Worm (Caenorhabditis elegans) whole organism, L4 larva: ENCODE data around the gene F54D5.5.

Source experiments
- D1046.2 ChIP-seq: fragments of 200-800 bp; sonication (Bioruptor generic); IDR thresholded peaks from 2 replicates; pipeline ENCODE4 v1.3.6; 2022; ENCODE audit warnings: missing genetic modification characterization, missing compliant biosample characterization
- F10B5.3 ChIP-seq: sonication (generic microtip); optimal IDR thresholded peaks from 2 replicates; lab custom pipeline; 2016; ENCODE audit warnings: mild to moderate bottlenecking, missing genetic modification characterization, missing compliant biosample characterization
- F37D6.2 ChIP-seq: sonication (generic microtip); optimal IDR thresholded peaks from 2 replicates; lab custom pipeline; 2016; ENCODE audit warnings: mild to moderate bottlenecking, missing genetic modification characterization, missing compliant biosample characterization
- R02D3.7 ChIP-seq: fragments of 150-350 bp; sonication (generic microtip); optimal IDR thresholded peaks from 3 replicates; lab custom pipeline; 2014; ENCODE audit warnings: missing biosample characterization, missing genetic modification characterization
- T26A8.4 ChIP-seq: fragments of 200-800 bp; sonication (Bioruptor generic); IDR thresholded peaks from 2 replicates; pipeline ENCODE4 v1.3.6; 2022; ENCODE audit warnings: missing genetic modification characterization, missing compliant biosample characterization
- Y5F2A.4 ChIP-seq: fragments of 200-800 bp; sonication (Bioruptor generic); optimal IDR thresholded peaks from 2 replicates; lab custom pipeline; 2018; ENCODE audit warnings: mild to moderate bottlenecking, missing genetic modification characterization, missing compliant biosample characterization
- Y75B8A.6 ChIP-seq: fragments of 200-800 bp; sonication (Bioruptor generic); IDR thresholded peaks from 2 replicates; pipeline ENCODE4 v1.3.6; 2022; ENCODE audit warnings: missing genetic modification reagents, missing genetic modification characterization, missing compliant biosample characterization
- aly-2 ChIP-seq: sonication (generic microtip); optimal IDR thresholded peaks from 2 replicates; lab custom pipeline; 2018; ENCODE audit warnings: missing biosample characterization, missing genetic modification characterization
- arid-1 ChIP-seq: fragments of 200-800 bp; sonication (Bioruptor generic); conservative IDR thresholded peaks from 2 replicates; pipeline ENCODE4 v1.3.6; 2022; ENCODE audit warnings: missing genetic modification reagents, missing genetic modification characterization, missing compliant biosample characterization
- ceh-32 ChIP-seq: sonication (generic microtip); optimal IDR thresholded peaks from 2 replicates; lab custom pipeline; 2016; ENCODE audit warnings: mild to moderate bottlenecking, missing genetic modification characterization, missing compliant biosample characterization; ENCODE audit not compliant: poor library complexity
- ceh-44 ChIP-seq: fragments of 200-800 bp; sonication (Bioruptor generic); IDR thresholded peaks from 2 replicates; pipeline ENCODE4 v1.3.6; 2022; ENCODE audit warnings: missing genetic modification reagents, missing genetic modification characterization, missing compliant biosample characterization
- ceh-62 ChIP-seq: sonication (generic microtip); optimal IDR thresholded peaks from 2 replicates; lab custom pipeline; 2017; ENCODE audit warnings: missing biosample characterization, missing genetic modification characterization
- daf-19 ChIP-seq: fragments of 200-800 bp; sonication (Bioruptor generic); conservative IDR thresholded peaks from 2 replicates; pipeline ENCODE4 v1.3.6; 2022; ENCODE audit warnings: missing genetic modification characterization, missing compliant biosample characterization
- dmd-9 ChIP-seq: fragments of 200-800 bp; sonication (Bioruptor generic); IDR thresholded peaks from 2 replicates; pipeline ENCODE4 v1.3.6; 2022; ENCODE audit warnings: missing genetic modification reagents, missing genetic modification characterization, missing compliant biosample characterization
- dpl-1 ChIP-seq: fragments of 150-350 bp; optimal IDR thresholded peaks from 2 replicates; lab custom pipeline; 2014; ENCODE audit warnings: missing biosample characterization, missing genetic modification reagents, missing genetic modification characterization
- egl-27 ChIP-seq: sonication (generic microtip); optimal IDR thresholded peaks from 3 replicates; lab custom pipeline; 2017; ENCODE audit warnings: missing biosample characterization, missing genetic modification reagents, missing genetic modification characterization
- egl-43 ChIP-seq: fragments of 200-800 bp; sonication (Bioruptor generic); IDR thresholded peaks from 2 replicates; pipeline ENCODE4 v1.3.6; 2022; ENCODE audit warnings: missing genetic modification reagents, missing genetic modification characterization, missing compliant biosample characterization
- fkh-10 ChIP-seq: fragments of 150-350 bp; optimal IDR thresholded peaks from 2 replicates; lab custom pipeline; 2014; ENCODE audit warnings: missing biosample characterization, missing genetic modification reagents, missing genetic modification characterization
- hlh-11 ChIP-seq: fragments of 200-800 bp; sonication (Bioruptor generic); optimal IDR thresholded peaks from 2 replicates; lab custom pipeline; 2018; ENCODE audit warnings: mild to moderate bottlenecking, missing genetic modification characterization, missing compliant biosample characterization
- hmg-1.1 ChIP-seq: fragments of 200-800 bp; sonication (Bioruptor generic); IDR thresholded peaks from 2 replicates; pipeline ENCODE4 v1.3.6; 2022; ENCODE audit warnings: missing genetic modification reagents, missing genetic modification characterization, missing compliant biosample characterization
- lim-7 ChIP-seq: fragments of 200-800 bp; sonication (Bioruptor generic); IDR thresholded peaks from 2 replicates; pipeline ENCODE4 v1.3.6; 2022; ENCODE audit warnings: missing genetic modification characterization, missing compliant biosample characterization
- lin-15B ChIP-seq: fragments of 150-350 bp; sonication (generic microtip); optimal IDR thresholded peaks from 3 replicates; lab custom pipeline; 2014; ENCODE audit warnings: missing biosample characterization, missing genetic modification characterization
- madf-9 ChIP-seq: fragments of 200-800 bp; sonication (Bioruptor generic); conservative IDR thresholded peaks from 2 replicates; pipeline ENCODE4 v1.3.6; 2022; ENCODE audit warnings: missing genetic modification reagents, missing genetic modification characterization, missing compliant biosample characterization
- mdt-29 ChIP-seq: fragments of 200-800 bp; sonication (Bioruptor generic); IDR thresholded peaks from 2 replicates; pipeline ENCODE4 v1.3.6; 2022; ENCODE audit warnings: missing genetic modification reagents, missing genetic modification characterization, missing compliant biosample characterization
- mes-2 ChIP-seq: sonication (generic microtip); optimal IDR thresholded peaks from 2 replicates; lab custom pipeline; 2016; ENCODE audit warnings: missing genotype, mild to moderate bottlenecking, missing genetic modification characterization, missing compliant biosample characterization; ENCODE audit not compliant: poor library complexity, severe bottlenecking
- mxl-2 ChIP-seq: fragments of 200-800 bp; sonication (Bioruptor generic); conservative IDR thresholded peaks from 2 replicates; pipeline ENCODE4 v1.3.6; 2022; ENCODE audit warnings: missing genetic modification reagents, missing genetic modification characterization, missing compliant biosample characterization
- nhr-10 ChIP-seq: fragments of 150-350 bp; optimal IDR thresholded peaks from 2 replicates; lab custom pipeline; 2014; ENCODE audit warnings: missing biosample characterization, missing genetic modification characterization
- nhr-111 ChIP-seq: fragments of 200-800 bp; sonication (Bioruptor generic); optimal IDR thresholded peaks from 2 replicates; lab custom pipeline; 2018; ENCODE audit warnings: mild to moderate bottlenecking, missing genetic modification characterization, missing compliant biosample characterization
- nhr-41 ChIP-seq: fragments of 200-800 bp; sonication (Bioruptor generic); IDR thresholded peaks from 2 replicates; pipeline ENCODE4 v1.3.6; 2022; ENCODE audit warnings: missing genetic modification reagents, missing genetic modification characterization, missing compliant biosample characterization
- nhr-42 ChIP-seq: fragments of 200-800 bp; sonication (Bioruptor generic); IDR thresholded peaks from 2 replicates; pipeline ENCODE4 v1.3.6; 2022; ENCODE audit warnings: missing genetic modification characterization, missing compliant biosample characterization
- nhr-48 ChIP-seq: sonication (generic microtip); optimal IDR thresholded peaks from 2 replicates; lab custom pipeline; 2016; ENCODE audit warnings: mild to moderate bottlenecking, missing genetic modification characterization, missing compliant biosample characterization
- nhr-76 ChIP-seq: fragments of 150-350 bp; optimal IDR thresholded peaks from 2 replicates; lab custom pipeline; 2014; ENCODE audit warnings: missing biosample characterization, missing genetic modification characterization
- pqm-1 ChIP-seq: sonication (generic microtip); optimal IDR thresholded peaks from 2 replicates; lab custom pipeline; 2017; ENCODE audit warnings: missing biosample characterization, missing genetic modification characterization
- saeg-2 ChIP-seq: fragments of 200-800 bp; sonication (Bioruptor generic); IDR thresholded peaks from 2 replicates; pipeline ENCODE4 v1.3.6; 2022; ENCODE audit warnings: missing genetic modification reagents, missing genetic modification characterization, missing compliant biosample characterization
- skn-1 ChIP-seq: fragments of 150-350 bp; optimal IDR thresholded peaks from 2 replicates; lab custom pipeline; 2014; ENCODE audit warnings: missing biosample characterization, missing genetic modification characterization
- spr-1 ChIP-seq: sonication (generic microtip); optimal IDR thresholded peaks from 2 replicates; lab custom pipeline; 2016; ENCODE audit warnings: mild to moderate bottlenecking, missing genetic modification characterization, missing compliant biosample characterization
- spr-3 ChIP-seq: fragments of 200-800 bp; sonication (Bioruptor generic); optimal IDR thresholded peaks from 2 replicates; lab custom pipeline; 2018; ENCODE audit warnings: mild to moderate bottlenecking, missing genetic modification characterization, missing compliant biosample characterization
- unc-130 ChIP-seq: sonication (generic microtip); optimal IDR thresholded peaks from 2 replicates; lab custom pipeline; 2016; ENCODE audit warnings: missing genetic modification reagents, missing genetic modification characterization, missing compliant biosample characterization
- unc-39 ChIP-seq: sonication (generic microtip); optimal IDR thresholded peaks from 2 replicates; lab custom pipeline; 2017; ENCODE audit warnings: missing biosample characterization, missing genetic modification characterization
- zfp-3 ChIP-seq: fragments of 200-800 bp; sonication (Bioruptor generic); conservative IDR thresholded peaks from 2 replicates; pipeline ENCODE4 v1.3.6; 2022; ENCODE audit warnings: missing genetic modification reagents, missing genetic modification characterization, missing compliant biosample characterization
- zip-2 ChIP-seq: fragments of 150-350 bp; optimal IDR thresholded peaks from 2 replicates; lab custom pipeline; 2014; ENCODE audit warnings: missing biosample characterization, missing genetic modification characterization

F54D5.5 gene

DNA sequence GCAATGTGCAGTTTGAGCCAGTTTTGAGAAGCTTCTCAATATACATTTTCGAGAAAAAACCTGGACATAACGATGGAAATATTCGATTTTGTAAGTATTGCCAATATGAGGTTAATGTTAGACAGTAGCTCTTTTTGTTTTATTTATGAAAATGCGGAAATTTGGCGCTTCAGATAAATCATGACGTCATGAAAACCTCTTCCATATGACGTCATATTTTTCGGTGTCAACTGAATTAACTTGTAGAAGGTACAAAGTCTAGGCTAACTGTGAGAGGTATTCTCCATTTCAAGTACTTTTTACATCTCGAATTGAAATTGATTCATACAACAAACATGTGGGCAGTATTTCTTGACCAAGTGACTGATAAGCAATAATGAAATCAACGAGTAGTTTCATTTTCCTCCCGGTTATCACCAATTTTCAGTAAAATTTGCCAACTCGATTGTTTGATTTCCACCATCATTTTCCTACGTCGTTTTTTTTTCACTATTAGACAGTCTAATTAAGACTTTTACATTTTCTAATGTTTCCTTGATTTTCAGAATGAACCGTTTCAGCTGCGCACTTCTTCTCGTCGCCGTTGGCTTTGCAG is 4.5 kb upstream of the F54D5.5 start, which contains the start of gene F54D5.3 (continued):
- TF ChIP-seq unc-130 (GFP tag; lab: Kevin White, UChicago) (no peak), ceh-32 (tag; lab: Kevin White, UChicago) (no peak), madf-9 (GFP tag; lab: Robert Waterston, UW) (no peak), aly-2 (tag; lab: Kevin White, UChicago) (no peak), R02D3.7 (tag; lab: Kevin White, UChicago) (no peak), F10B5.3 (tag; lab: Kevin White, UChicago) (no peak), Y75B8A.6 (no peak), nhr-76 (no peak), ceh-62 (tag; lab: Kevin White, UChicago) (no peak), hlh-11 (tag; lab: Kevin White, UChicago) (peak; percentile 47), mes-2 (tag; lab: Kevin White, UChicago) (no peak), daf-19 (GFP tag; lab: Robert Waterston, UW) (no peak), lin-15B (tag; lab: Kevin White, UChicago) (no peak), Y5F2A.4 (GFP tag; lab: Kevin White, UChicago) (no peak), nhr-42 (GFP tag; lab: Robert Waterston, UW) (no peak)

DNA sequence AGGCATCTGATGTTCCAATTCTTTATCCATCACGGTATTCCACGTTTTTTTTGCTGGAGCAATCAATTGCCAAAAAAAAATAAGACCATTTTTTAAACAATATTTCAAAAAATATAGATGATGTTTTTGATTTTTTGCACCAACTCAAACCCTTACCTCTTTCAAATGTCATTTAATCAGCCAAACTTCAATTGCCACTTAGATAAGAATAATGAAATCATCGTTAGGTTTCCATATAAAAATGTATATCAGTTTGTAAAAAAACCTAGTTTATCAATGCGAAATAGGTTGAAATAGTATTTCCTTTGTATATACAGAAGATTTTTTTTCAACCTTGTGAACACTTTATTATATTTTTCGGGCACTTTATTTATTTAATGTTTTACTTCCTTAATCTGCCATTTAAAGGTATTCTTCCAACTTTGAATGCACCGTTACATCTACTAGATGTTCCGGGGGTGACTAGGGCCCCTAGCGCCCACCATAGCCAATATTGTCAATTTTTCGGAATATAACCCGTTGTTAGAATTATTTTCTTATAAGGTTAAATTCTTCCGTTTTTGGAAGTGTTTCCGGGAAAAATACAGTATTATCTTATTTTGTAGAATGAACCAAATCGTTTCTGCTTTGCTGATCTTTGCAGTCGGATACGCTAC is 2.5 kb upstream of the F54D5.5 start, which contains the start of the genes F54D5.23 and F54D5.4:
TSS of gene F54D5.23 (minus strand) at position 75 of the 656 bp plus-strand sequence.
TSS of gene F54D5.4 (plus strand) at position 606 of the 656 bp plus-strand sequence.
- TF ChIP-seq zfp-3 (no peak), pqm-1 (tag; lab: Kevin White, UChicago) (peak; percentile 73)

DNA sequence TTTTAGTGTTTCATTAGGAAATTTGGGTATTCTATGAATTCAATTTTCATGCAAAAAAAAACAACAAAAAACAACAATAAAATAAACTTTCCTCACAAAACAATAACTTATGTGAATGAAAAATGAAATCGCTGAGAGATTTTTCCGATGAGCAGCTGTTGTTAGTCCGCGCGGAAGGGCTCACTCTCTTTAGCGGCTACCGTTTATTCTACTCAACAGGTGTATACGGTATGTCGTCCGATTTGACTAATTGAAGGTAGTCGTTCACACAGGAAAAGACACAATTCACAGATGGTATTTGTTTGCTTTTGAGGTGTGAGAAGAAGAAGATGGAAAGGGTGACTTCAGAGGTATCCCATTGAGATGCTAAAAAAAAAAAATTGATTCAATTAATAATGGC is 1.9 kb upstream of the F54D5.5 start:
- TF ChIP-seq T26A8.4 (GFP tag; lab: Robert Waterston, UW) (no peak), nhr-48 (tag; lab: Kevin White, UChicago) (no peak), nhr-10 (tag; lab: Kevin White, UChicago) (no peak), hmg-1.1 (GFP tag; lab: Robert Waterston, UW) (no peak), skn-1 (tag; lab: Kevin White, UChicago) (no peak), D1046.2 (GFP tag; lab: Robert Waterston, UW) (no peak), F37D6.2 (tag; lab: Kevin White, UChicago) (no peak), arid-1 (GFP tag; lab: Robert Waterston, UW) (no peak), dmd-9 (GFP tag; lab: Robert Waterston, UW) (no peak), unc-39 (tag; lab: Kevin White, UChicago) (no peak)
- TF ChIP-seq, all 104 proteins: peak for 0

DNA sequence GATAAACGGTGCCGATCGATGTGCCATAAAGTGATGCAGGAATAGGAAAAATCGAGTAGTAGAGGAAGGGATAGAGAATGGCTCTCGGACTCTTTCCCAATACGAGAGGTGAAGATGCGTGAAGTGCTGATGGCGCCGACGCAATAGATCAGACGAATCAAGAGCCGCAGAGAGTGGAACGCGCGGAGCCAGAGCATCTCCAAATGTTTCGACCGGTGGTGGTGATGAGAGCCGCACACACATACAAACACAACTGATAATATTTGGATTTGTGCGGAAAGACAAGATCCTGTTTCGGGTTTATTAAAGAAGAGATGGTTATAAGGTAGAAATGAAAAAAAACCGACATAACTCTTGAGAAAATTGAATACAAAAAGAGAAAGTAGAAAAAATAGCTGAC is 2.7 kb downstream of the F54D5.5 start, which contains the start of gene F54D5.15:
TSS of gene F54D5.15 (minus strand) at position 101 of the 400 bp plus-strand sequence.
- no peak for TF ChIP-seq ceh-44 (GFP tag; lab: Robert Waterston, UW)
- no peak for TF ChIP-seq fkh-10
- no peak for TF ChIP-seq saeg-2 (GFP tag; lab: Robert Waterston, UW)
- TF ChIP-seq spr-3, result no peak
- TF ChIP-seq mdt-29 (GFP tag; lab: Robert Waterston, UW), result no peak
- TF ChIP-seq zip-2 (tag; lab: Kevin White, UChicago), result no peak
- no peak for TF ChIP-seq nhr-111 (GFP tag; lab: Kevin White, UChicago)
- no peak for TF ChIP-seq lim-7 (GFP tag; lab: Robert Waterston, UW)
- no peak for TF ChIP-seq egl-27 (tag; lab: Kevin White, UChicago)
- no peak for TF ChIP-seq nhr-41 (GFP tag; lab: Robert Waterston, UW)
- TF ChIP-seq mxl-2, result no peak
- no peak for TF ChIP-seq egl-43 (GFP tag; lab: Robert Waterston, UW)
- TF ChIP-seq mes-2 (tag; lab: Kevin White, UChicago), result no peak
- TF ChIP-seq spr-1 (tag; lab: Kevin White, UChicago), result no peak
- TF ChIP-seq dpl-1, result no peak
